Fruit fly (Drosophila melanogaster): ENCODE data around the gene dsb.

Gene dsb

DNA sequence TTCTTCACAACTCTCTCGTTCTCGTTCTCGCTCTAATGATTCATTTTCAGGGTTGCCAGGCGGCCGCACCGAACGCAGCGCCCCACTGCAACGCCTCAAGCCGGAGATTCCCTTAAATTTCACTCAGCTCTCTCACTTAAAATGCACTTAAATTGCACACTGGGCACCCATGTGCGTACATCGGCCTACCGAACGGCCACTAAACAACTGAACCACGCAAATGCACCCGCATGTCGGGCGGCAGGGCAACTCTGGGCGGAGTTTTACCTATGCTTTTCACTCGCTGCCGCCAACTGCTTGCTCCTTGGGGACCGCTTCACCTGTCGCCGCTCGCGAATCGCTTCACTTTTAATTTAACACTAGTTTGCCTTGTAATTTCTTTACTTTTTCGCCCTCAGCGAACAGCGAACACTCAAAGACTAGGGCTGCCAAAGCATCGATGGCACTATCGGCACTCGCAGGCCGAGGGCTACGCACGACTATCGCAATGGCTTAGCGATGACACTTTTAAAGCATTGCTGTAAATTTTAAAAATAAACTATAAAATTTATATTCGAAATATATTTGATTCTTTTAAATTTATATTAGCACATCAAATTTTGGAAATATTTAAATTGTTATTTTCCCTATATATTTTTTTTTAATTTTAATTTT is 48.1 kb downstream of the dsb start, which contains the start of gene Rap1 (continued):
- no peak for TF ChIP-seq CG4318 (GFP tag; optimal IDR thresholded peaks at IDR 0.05)
- TF ChIP-seq CG11294 (GFP tag; IDR thresholded peaks at IDR 0.05) = no peak; the same call in 1 of the 2 replicates
- peak; percentile 53 for TF ChIP-seq Eip75B (GFP tag; optimal IDR thresholded peaks at IDR 0.05)
- TF ChIP-seq CG8632 (GFP tag; optimal IDR thresholded peaks at IDR 0.05) = no peak
- peak; percentile 49 for TF ChIP-seq Hr39 (GFP tag; optimal IDR thresholded peaks at IDR 0.05)
- TF ChIP-seq OdsH (GFP tag; optimal IDR thresholded peaks at IDR 0.05) = peak; percentile 43
- TF ChIP-seq vri (GFP tag; optimal IDR thresholded peaks at IDR 0.05) = no peak
- TF ChIP-seq svp (GFP tag) = peak; percentile 21
- TF ChIP-seq CG8319 (GFP tag; optimal IDR thresholded peaks at IDR 0.05) = peak; percentile 42
- TF ChIP-seq Gug (GFP tag; IDR thresholded peaks at IDR 0.05) = 0 out of 2 replicates have a peak, but pooled peaks have one; percentile 9
- peak; percentile 40 for TF ChIP-seq Met (GFP tag; optimal IDR thresholded peaks at IDR 0.05)
- no peak for TF ChIP-seq CG16779 (tag; optimal IDR thresholded peaks at IDR 0.05)
- peak; percentile 37 for TF ChIP-seq topi (GFP tag; optimal IDR thresholded peaks at IDR 0.05)
- peak; percentile 15 for TF ChIP-seq Ets96B (tag; optimal IDR thresholded peaks at IDR 0.05)
- TF ChIP-seq pdm3 (GFP tag; optimal IDR thresholded peaks at IDR 0.05) = peak; percentile 42
- TF ChIP-seq lz (GFP tag; optimal IDR thresholded peaks at IDR 0.05) = peak; percentile 49
- TF ChIP-seq Ets21C (GFP tag; optimal IDR thresholded peaks at IDR 0.05) = peak; percentile 3
- no peak for TF ChIP-seq Sox102F (GFP tag; optimal IDR thresholded peaks at IDR 0.05)

DNA sequence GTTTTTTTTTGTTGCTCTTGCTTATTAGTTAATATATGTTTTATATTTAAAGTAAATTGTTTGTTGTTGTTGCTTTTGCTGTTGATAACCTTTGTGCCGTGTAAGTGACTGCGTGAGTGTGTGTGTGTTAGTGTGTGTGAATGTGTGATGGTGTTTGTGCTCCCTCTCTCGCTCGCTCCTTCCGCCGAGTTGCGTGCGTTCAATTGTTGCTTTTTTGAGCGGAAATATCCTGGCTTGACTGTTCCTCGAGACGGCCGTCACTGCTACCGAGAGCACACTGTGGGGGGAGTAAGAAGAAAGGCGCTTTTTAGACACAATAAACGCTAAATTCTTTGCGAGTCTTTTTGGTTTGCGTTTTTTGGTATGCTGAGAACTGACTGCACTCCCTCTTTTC is 48.6 kb downstream of the dsb start:
- peak; percentile 58 for TF ChIP-seq CG6276 (GFP tag; optimal IDR thresholded peaks at IDR 0.05)
- TF ChIP-seq CG6808 (GFP tag; optimal IDR thresholded peaks at IDR 0.05) = peak; percentile 48
- TF ChIP-seq Blimp-1 (GFP tag; optimal IDR thresholded peaks at IDR 0.05) = no peak
- no peak for TF ChIP-seq lz (GFP tag; optimal IDR thresholded peaks at IDR 0.05)
- no peak for TF ChIP-seq Lpt (GFP tag; optimal IDR thresholded peaks at IDR 0.05)
- TF ChIP-seq CG11762 (GFP tag; optimal IDR thresholded peaks at IDR 0.05; ENCODE audit: insufficient read depth) = no peak
- TF ChIP-seq achi (GFP tag; optimal IDR thresholded peaks at IDR 0.05) = no peak
- TF ChIP-seq CG31627 (GFP tag; optimal IDR thresholded peaks at IDR 0.05) = no peak
- no peak for TF ChIP-seq spab (GFP tag; optimal IDR thresholded peaks at IDR 0.05)
- no peak for TF ChIP-seq OdsH (GFP tag; optimal IDR thresholded peaks at IDR 0.05)
- TF ChIP-seq Ets96B (tag; optimal IDR thresholded peaks at IDR 0.05) = no peak
- TF ChIP-seq Eip93F (GFP tag; optimal IDR thresholded peaks at IDR 0.05) = no peak
- no peak for TF ChIP-seq acj6 (GFP tag; optimal IDR thresholded peaks at IDR 0.05)
- TF ChIP-seq CG8632 (GFP tag; optimal IDR thresholded peaks at IDR 0.05) = no peak
- TF ChIP-seq Eip78C (GFP tag) = peak; percentile 68
- peak; percentile 45 for TF ChIP-seq vri (GFP tag; optimal IDR thresholded peaks at IDR 0.05)
- no peak for TF ChIP-seq net (GFP tag; optimal IDR thresholded peaks at IDR 0.05)
- peak; percentile 18 for TF ChIP-seq CG6854 (GFP tag; optimal IDR thresholded peaks at IDR 0.05)
- no peak for TF ChIP-seq cyc (GFP tag; optimal IDR thresholded peaks at IDR 0.05)
- TF ChIP-seq fkh (GFP tag; optimal IDR thresholded peaks at IDR 0.05) = no peak
- TF ChIP-seq CG3919 (GFP tag; optimal IDR thresholded peaks at IDR 0.05) = no peak
- no peak for TF ChIP-seq CG10669 (GFP tag; optimal IDR thresholded peaks at IDR 0.05)
- TF ChIP-seq Gug (GFP tag; IDR thresholded peaks at IDR 0.05) = no peak
- peak; percentile 38 for TF ChIP-seq CG16779 (tag; optimal IDR thresholded peaks at IDR 0.05)
- no peak for TF ChIP-seq eg (GFP tag; IDR thresholded peaks at IDR 0.05)
- no peak for TF ChIP-seq Smox (GFP tag; optimal IDR thresholded peaks at IDR 0.05)
- peak; percentile 31 for TF ChIP-seq dsx (GFP tag; optimal IDR thresholded peaks at IDR 0.05; ENCODE audit: poor library complexity, severe bottlenecking)
- no peak for TF ChIP-seq Sox15 (GFP tag; optimal IDR thresholded peaks at IDR 0.05)
- peak; percentile 97 for TF ChIP-seq svp (GFP tag)
- no peak for TF ChIP-seq pdm3 (GFP tag; optimal IDR thresholded peaks at IDR 0.05)
- TF ChIP-seq fd59A (GFP tag; optimal IDR thresholded peaks at IDR 0.05) = no peak
- TF ChIP-seq CG3032 (tag; optimal IDR thresholded peaks at IDR 0.05) = no peak
- TF ChIP-seq CG8119 (GFP tag; IDR thresholded peaks at IDR 0.05) = no peak
- TF ChIP-seq CG10631 (GFP tag; optimal IDR thresholded peaks at IDR 0.05) = no peak
- TF ChIP-seq CG9139 (GFP tag; optimal IDR thresholded peaks at IDR 0.05) = peak; percentile 52
- no peak for TF ChIP-seq Hr39 (GFP tag; optimal IDR thresholded peaks at IDR 0.05)
- no peak for TF ChIP-seq CG4318 (GFP tag; optimal IDR thresholded peaks at IDR 0.05)
- no peak for TF ChIP-seq topi (GFP tag; optimal IDR thresholded peaks at IDR 0.05)
- no peak for TF ChIP-seq Ets21C (GFP tag; optimal IDR thresholded peaks at IDR 0.05)
- TF ChIP-seq CG8319 (GFP tag; optimal IDR thresholded peaks at IDR 0.05) = no peak
- no peak for TF ChIP-seq Hr4 (GFP tag; optimal IDR thresholded peaks at IDR 0.05)
- TF ChIP-seq CG32006 (GFP tag; optimal IDR thresholded peaks at IDR 0.05) = no peak
- no peak for TF ChIP-seq CG1621 (tag; optimal IDR thresholded peaks at IDR 0.05)
- TF ChIP-seq CG11902 (GFP tag; optimal IDR thresholded peaks at IDR 0.05) = no peak
